Worm (Caenorhabditis elegans) whole organism, L2 larva: ENCODE measurements around the gene C12D12.3.
A peak's percentile ranks its signal among the peaks of the same experiment; 100 is the strongest.

Source experiments
- C34F6.9 ChIP-seq: fragments of 150-350 bp; optimal IDR thresholded peaks from 2 replicates; lab custom pipeline; 2014; ENCODE audit warnings: missing biosample characterization, missing genetic modification characterization
- F13H6.1 ChIP-seq: sonication (generic microtip); optimal IDR thresholded peaks from 2 replicates; lab custom pipeline; 2016; ENCODE audit warnings: missing genetic modification characterization, missing compliant biosample characterization
- Y55F3AM.14 ChIP-seq: fragments of 200-800 bp; sonication (Bioruptor generic); optimal IDR thresholded peaks from 2 replicates; lab custom pipeline; 2018; ENCODE audit warnings: mild to moderate bottlenecking, missing genetic modification characterization, missing compliant biosample characterization
- ZK546.5 ChIP-seq: sonication (generic microtip); optimal IDR thresholded peaks from 2 replicates; lab custom pipeline; 2017; ENCODE audit warnings: missing biosample characterization, missing genetic modification characterization
- alr-1 ChIP-seq: fragments of 150-350 bp; optimal IDR thresholded peaks from 2 replicates; lab custom pipeline; 2014; ENCODE audit warnings: missing biosample characterization, missing genetic modification characterization
- aly-2 ChIP-seq: fragments of 150-350 bp; optimal IDR thresholded peaks from 2 replicates; lab custom pipeline; 2014; ENCODE audit warnings: missing biosample characterization, missing genetic modification characterization
- ama-1 ChIP-seq: fragments of 150-350 bp; optimal IDR thresholded peaks from 2 replicates; lab custom pipeline; 2018; ENCODE audit warnings: inconsistent platforms
- blmp-1 ChIP-seq: sonication (generic microtip); optimal IDR thresholded peaks from 2 replicates; lab custom pipeline; 2017; ENCODE audit warnings: missing genetic modification characterization, mild to moderate bottlenecking, missing compliant biosample characterization, antibody characterized with exemption, moderate library complexity; ENCODE audit not compliant: insufficient read depth
- ceh-16 ChIP-seq: fragments of 150-350 bp; optimal IDR thresholded peaks from 2 replicates; lab custom pipeline; 2014; ENCODE audit warnings: missing biosample characterization, missing genetic modification characterization
- ceh-82 ChIP-seq: fragments of 150-350 bp; optimal IDR thresholded peaks from 2 replicates; lab custom pipeline; 2014; ENCODE audit warnings: missing biosample characterization, missing genetic modification characterization
- crh-2 ChIP-seq: sonication (generic microtip); optimal IDR thresholded peaks from 2 replicates; lab custom pipeline; 2017; ENCODE audit warnings: missing biosample characterization, missing genetic modification characterization
- dmd-4 ChIP-seq: sonication (generic microtip); optimal IDR thresholded peaks from 2 replicates; lab custom pipeline; 2017; ENCODE audit warnings: missing biosample characterization, missing genetic modification characterization
- egl-27 ChIP-seq: sonication (generic microtip); optimal IDR thresholded peaks from 3 replicates; lab custom pipeline; 2017; ENCODE audit warnings: missing biosample characterization, missing genetic modification reagents, missing genetic modification characterization
- fos-1 ChIP-seq: fragments of 150-350 bp; optimal IDR thresholded peaks from 2 replicates; lab custom pipeline; 2014; ENCODE audit warnings: missing biosample characterization, missing genetic modification characterization
- gmeb-1 ChIP-seq: fragments of 150-350 bp; optimal IDR thresholded peaks from 2 replicates; lab custom pipeline; 2014; ENCODE audit warnings: missing biosample characterization, missing genetic modification characterization
- lin-11 ChIP-seq: fragments of 150-350 bp; sonication (generic microtip); optimal IDR thresholded peaks from 2 replicates; lab custom pipeline; 2014; ENCODE audit warnings: missing biosample characterization, missing genetic modification characterization, inconsistent platforms, mixed read lengths
- lin-13 ChIP-seq: fragments of 150-350 bp; optimal IDR thresholded peaks from 2 replicates; lab custom pipeline; 2014; ENCODE audit warnings: missing biosample characterization, missing genetic modification reagents, missing genetic modification characterization
- lsy-2 ChIP-seq, 2 experiments: fragments of 150-350 bp in 1 of 2; sonication (generic microtip) in 1 of 2; optimal IDR thresholded peaks; 2 replicates each; lab custom pipeline; 2014 to 2017; ENCODE audit warnings: missing biosample characterization in 2 of 2, missing genetic modification characterization in 2 of 2
- mab-5 ChIP-seq: fragments of 150-350 bp; optimal IDR thresholded peaks from 2 replicates; lab custom pipeline; 2014; ENCODE audit warnings: missing biosample characterization, missing genetic modification characterization
- mdl-1 ChIP-seq, 2 experiments: fragments of 150-350 bp in 1 of 2; sonication (generic microtip) in 1 of 2; optimal IDR thresholded peaks; 2 replicates each; lab custom pipeline; 2017; ENCODE audit warnings: missing biosample characterization in 2 of 2, missing genetic modification characterization in 2 of 2
- nhr-10 ChIP-seq: sonication (generic microtip); optimal IDR thresholded peaks from 2 replicates; lab custom pipeline; 2017; ENCODE audit warnings: missing biosample characterization, missing genetic modification characterization
- nhr-12 ChIP-seq: fragments of 150-350 bp; optimal IDR thresholded peaks from 2 replicates; lab custom pipeline; 2014; ENCODE audit warnings: missing biosample characterization, missing genetic modification characterization
- nhr-129 ChIP-seq: fragments of 150-350 bp; optimal IDR thresholded peaks from 2 replicates; lab custom pipeline; 2014; ENCODE audit warnings: missing biosample characterization, missing genetic modification characterization
- nhr-21 ChIP-seq: fragments of 150-350 bp; optimal IDR thresholded peaks from 2 replicates; lab custom pipeline; 2014; ENCODE audit warnings: missing biosample characterization, missing genetic modification characterization
- nhr-237 ChIP-seq: fragments of 150-350 bp; optimal IDR thresholded peaks from 2 replicates; lab custom pipeline; 2014; ENCODE audit warnings: missing biosample characterization, missing genetic modification characterization
- nhr-25 ChIP-seq: fragments of 150-350 bp; sonication (generic microtip); optimal IDR thresholded peaks from 3 replicates; lab custom pipeline; 2014; ENCODE audit warnings: missing biosample characterization, missing genetic modification characterization
- nhr-77 ChIP-seq: fragments of 150-350 bp; optimal IDR thresholded peaks from 2 replicates; lab custom pipeline; 2014; ENCODE audit warnings: missing biosample characterization, missing genetic modification characterization
- peb-1 ChIP-seq: fragments of 150-350 bp; optimal IDR thresholded peaks from 2 replicates; lab custom pipeline; 2014; ENCODE audit warnings: missing biosample characterization, missing genetic modification characterization
- sem-4 ChIP-seq: fragments of 150-350 bp; optimal IDR thresholded peaks from 2 replicates; lab custom pipeline; 2014; ENCODE audit warnings: missing biosample characterization, missing genetic modification reagents, missing genetic modification characterization
- skn-1 ChIP-seq: sonication (generic microtip); optimal IDR thresholded peaks from 2 replicates; lab custom pipeline; 2017; ENCODE audit warnings: missing biosample characterization, missing genetic modification characterization
- sma-3 ChIP-seq: sonication (generic microtip); optimal IDR thresholded peaks from 2 replicates; lab custom pipeline; 2016; ENCODE audit warnings: missing genetic modification reagents, missing genetic modification characterization, missing compliant biosample characterization
- sma-9 ChIP-seq, 2 experiments: fragments of 150-350 bp in 1 of 2; sonication (generic microtip) in 1 of 2; optimal IDR thresholded peaks; 2 replicates each; lab custom pipeline; 2014 to 2016; ENCODE audit warnings: missing genetic modification characterization in 2 of 2, mild to moderate bottlenecking in 1 of 2, missing biosample characterization in 1 of 2, missing compliant biosample characterization in 1 of 2, missing genetic modification reagents in 1 of 2, moderate library complexity in 1 of 2
- unc-39 ChIP-seq: fragments of 150-350 bp; optimal IDR thresholded peaks from 2 replicates; lab custom pipeline; 2014; ENCODE audit warnings: missing biosample characterization, missing genetic modification characterization
- unc-55 ChIP-seq: fragments of 150-350 bp; sonication (generic microtip); optimal IDR thresholded peaks from 3 replicates; lab custom pipeline; 2014; ENCODE audit warnings: missing biosample characterization, missing genetic modification reagents, missing genetic modification characterization
- unc-62 ChIP-seq: fragments of 150-350 bp; optimal IDR thresholded peaks from 2 replicates; lab custom pipeline; 2014; ENCODE audit warnings: missing biosample characterization, missing genetic modification reagents, missing genetic modification characterization
- zag-1 ChIP-seq: fragments of 150-350 bp; optimal IDR thresholded peaks from 2 replicates; lab custom pipeline; 2014; ENCODE audit warnings: missing biosample characterization, missing genetic modification characterization
- ztf-11 ChIP-seq: sonication (generic microtip); optimal IDR thresholded peaks from 2 replicates; lab custom pipeline; 2017; ENCODE audit warnings: missing biosample characterization, missing genetic modification characterization

Gene C12D12.3

ce11 chrX:3526712-3527111, 37.6 kb downstream of the C12D12.3 start:
- TF ChIP-seq gmeb-1 (tag; lab: Kevin White, UChicago), result no peak
- TF ChIP-seq C34F6.9 (tag; lab: Kevin White, UChicago), result no peak
- TF ChIP-seq nhr-237 (tag; lab: Kevin White, UChicago), result no peak
- no peak for TF ChIP-seq fos-1
- no peak for TF ChIP-seq lin-11 (tag; lab: Kevin White, UChicago)
- no peak for TF ChIP-seq crh-2 (tag; lab: Kevin White, UChicago)
- TF ChIP-seq nhr-10, result no peak
- no peak for TF ChIP-seq dmd-4 (tag; lab: Kevin White, UChicago)
- no peak for TF ChIP-seq unc-62
- TF ChIP-seq sma-9 (GFP tag; optimal IDR thresholded peaks at IDR 0.05; lab: Kevin White, UChicago), result no peak
- no peak for TF ChIP-seq sma-9 (tag; optimal IDR thresholded peaks at IDR 0.05; lab: Kevin White, UChicago)
- TF ChIP-seq, all 48 proteins: peak for 0

- TF ChIP-seq C34F6.9 (tag; lab: Kevin White, UChicago), result no peak
- no peak for TF ChIP-seq nhr-10
- TF ChIP-seq gmeb-1 (tag; lab: Kevin White, UChicago), result no peak
- TF ChIP-seq mdl-1 (tag; optimal IDR thresholded peaks at IDR 0.05; lab: Kevin White, UChicago), result no peak
- no peak for TF ChIP-seq unc-39 (tag; lab: Kevin White, UChicago)
- no peak for TF ChIP-seq ceh-16 (tag; lab: Kevin White, UChicago)
- no peak for TF ChIP-seq ZK546.5 (tag; lab: Kevin White, UChicago)
- no peak for TF ChIP-seq nhr-77 (tag; lab: Kevin White, UChicago)
- no peak for TF ChIP-seq lin-13
- no peak for TF ChIP-seq ceh-82 (tag; lab: Kevin White, UChicago)
- no peak for TF ChIP-seq peb-1
- no peak for TF ChIP-seq sem-4 (tag; lab: Kevin White, UChicago)
- no peak for TF ChIP-seq nhr-129 (tag; lab: Kevin White, UChicago)
- no peak for TF ChIP-seq mab-5 (tag; lab: Kevin White, UChicago)
- no peak for TF ChIP-seq nhr-25 (tag; lab: Kevin White, UChicago)
- no peak for TF ChIP-seq nhr-21
- no peak for TF ChIP-seq blmp-1 (tag; lab: Kevin White, UChicago)
- TF ChIP-seq nhr-237 (tag; lab: Kevin White, UChicago), result no peak
- no peak for TF ChIP-seq nhr-12 (tag; lab: Kevin White, UChicago)
- TF ChIP-seq aly-2 (tag; lab: Kevin White, UChicago), result no peak
- TF ChIP-seq, all 48 proteins: peak for 0
Measured at ce11 chrX:3532919-3533318, 43.8 kb downstream of the C12D12.3 start, which contains the start of gene F56B6.6. Gene F56B6.6 (minus strand): TSS chrX:3533019.

- TF ChIP-seq sma-3 (GFP tag; lab: Kevin White, UChicago) (peak; percentile 35), lsy-2 (tag; optimal IDR thresholded peaks at IDR 0.05; lab: Kevin White, UChicago) (peak in 1 of 2 experiments; percentile 26), crh-2 (tag; lab: Kevin White, UChicago) (peak; percentile 84), fos-1 (peak; percentile 78), sma-9 (GFP tag; optimal IDR thresholded peaks at IDR 0.05; lab: Kevin White, UChicago) (peak; percentile 51), sma-9 (tag; optimal IDR thresholded peaks at IDR 0.05; lab: Kevin White, UChicago) (no peak), gmeb-1 (tag; lab: Kevin White, UChicago) (peak; percentile 8), unc-62 (no peak), F13H6.1 (peak; percentile 66), nhr-129 (tag; lab: Kevin White, UChicago) (peak; percentile 63), Y55F3AM.14 (GFP tag; lab: Kevin White, UChicago) (no peak), unc-55 (GFP tag; lab: Kevin White, UChicago) (no peak)
Measured at ce11 chrX:3534218-3534617, 45.1 kb downstream of the C12D12.3 start.

DNA sequence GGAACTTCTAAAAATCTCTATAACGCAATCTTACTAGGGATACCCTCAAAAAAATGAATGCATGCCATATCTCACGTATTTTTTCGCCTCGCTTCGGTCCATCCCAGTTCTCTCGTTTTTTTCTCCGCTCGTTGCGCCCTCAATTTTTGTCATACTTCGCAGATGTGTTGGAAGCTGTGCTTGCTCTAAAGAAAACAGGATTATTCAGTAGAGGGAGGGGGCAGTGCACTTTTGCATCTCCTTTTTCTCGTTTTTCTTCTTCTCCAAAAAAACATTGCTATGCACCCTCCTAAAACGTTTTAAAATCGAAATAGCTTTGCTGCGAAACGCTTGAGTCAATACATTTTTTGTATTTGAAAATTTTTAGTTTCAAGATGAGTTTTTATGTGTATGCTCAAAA, 46.4 kb downstream of the C12D12.3 start:
- TF ChIP-seq ama-1 (lab: Kevin White, UChicago), result no peak
- no peak for TF ChIP-seq skn-1 (tag; lab: Kevin White, UChicago)
- no peak for TF ChIP-seq nhr-237 (tag; lab: Kevin White, UChicago)
- no peak for TF ChIP-seq C34F6.9 (tag; lab: Kevin White, UChicago)
- TF ChIP-seq fos-1, result no peak
- TF ChIP-seq nhr-129 (tag; lab: Kevin White, UChicago), result peak; percentile 44
- no peak for TF ChIP-seq aly-2 (tag; lab: Kevin White, UChicago)
- no peak for TF ChIP-seq unc-39 (tag; lab: Kevin White, UChicago)
- TF ChIP-seq ztf-11 (tag; lab: Kevin White, UChicago), result no peak
- peak; percentile 31 for TF ChIP-seq Y55F3AM.14 (GFP tag; lab: Kevin White, UChicago)
- no peak for TF ChIP-seq lin-11 (tag; lab: Kevin White, UChicago)
- peak; percentile 53 for TF ChIP-seq zag-1
- TF ChIP-seq F13H6.1, result no peak
- no peak for TF ChIP-seq egl-27
- no peak for TF ChIP-seq alr-1 (tag; lab: Kevin White, UChicago)
- no peak for TF ChIP-seq nhr-21
- no peak for TF ChIP-seq sma-9 (GFP tag; optimal IDR thresholded peaks at IDR 0.05; lab: Kevin White, UChicago)
- no peak for TF ChIP-seq sma-9 (tag; optimal IDR thresholded peaks at IDR 0.05; lab: Kevin White, UChicago)
- TF ChIP-seq, all 48 proteins: peak for 3
